Fruit fly (Drosophila melanogaster) whole organism, embryonic: ENCODE measurements around the gene fan.

Experiments used
- ATbp ChIP-seq: fragments of 200-800 bp; sonication (Bioruptor generic); optimal IDR thresholded peaks from 2 replicates; lab custom pipeline; 2017; ENCODE audit warnings: missing biosample characterization, mild to moderate bottlenecking, missing genetic modification characterization, missing genetic modification reagents
- BtbVII ChIP-seq: fragments of 200-800 bp; sonication (Bioruptor generic); optimal IDR thresholded peaks from 3 replicates; lab custom pipeline; 2017; ENCODE audit warnings: missing biosample characterization, mild to moderate bottlenecking, missing genetic modification characterization
- CG11093 ChIP-seq: fragments of 200-800 bp; sonication (Bioruptor generic); IDR thresholded peaks from 3 replicates; pipeline ENCODE4 v1.3.6; 2022; ENCODE audit warnings: missing biosample characterization, missing genetic modification characterization
- CG11247 ChIP-seq: fragments of 200-800 bp; sonication (Bioruptor generic); IDR thresholded peaks from 2 replicates; pipeline ENCODE4 v1.3.6; 2022; ENCODE audit warnings: missing biosample characterization, missing genetic modification characterization
- CG12219 ChIP-seq: fragments of 200-800 bp; sonication (Bioruptor generic); optimal IDR thresholded peaks from 3 replicates; lab custom pipeline; 2018; ENCODE audit warnings: missing biosample characterization, mild to moderate bottlenecking, missing genetic modification characterization
- CG12659 ChIP-seq: fragments of 200-800 bp; sonication (Bioruptor generic); optimal IDR thresholded peaks from 3 replicates; lab custom pipeline; 2017; ENCODE audit warnings: mild to moderate bottlenecking, missing biosample characterization, missing genetic modification reagents, missing genetic modification characterization
- CG13123 ChIP-seq: fragments of 200-800 bp; sonication (Bioruptor generic); optimal IDR thresholded peaks from 2 replicates; lab custom pipeline; 2016; ENCODE audit warnings: missing biosample characterization, missing genetic modification characterization
- CG13624 ChIP-seq: fragments of 200-800 bp; sonication (Bioruptor generic); optimal IDR thresholded peaks from 2 replicates; lab custom pipeline; 2016; ENCODE audit warnings: missing biosample characterization, missing genetic modification characterization
- CG1529 ChIP-seq: fragments of 200-800 bp; sonication (Bioruptor generic); optimal IDR thresholded peaks from 3 replicates; lab custom pipeline; 2018; ENCODE audit warnings: missing biosample characterization, missing genetic modification characterization
- CG16779 ChIP-seq: fragments of 200-800 bp; sonication (Bioruptor generic); IDR thresholded peaks from 2 replicates; pipeline ENCODE4 v1.3.6; 2022; ENCODE audit warnings: missing biosample characterization, missing genetic modification characterization
- CG16813 ChIP-seq: fragments of 200-800 bp; sonication (Bioruptor generic); IDR thresholded peaks from 3 replicates; pipeline ENCODE4 v1.3.6; 2022; ENCODE audit warnings: missing biosample characterization, missing genetic modification characterization; ENCODE audit not compliant: partially characterized antibody
- CG16815 ChIP-seq: fragments of 200-800 bp; sonication (Bioruptor generic); optimal IDR thresholded peaks from 3 replicates; lab custom pipeline; 2017; ENCODE audit warnings: missing biosample characterization, mild to moderate bottlenecking, missing genetic modification characterization
- CG2120 ChIP-seq: fragments of 200-800 bp; sonication (Bioruptor generic); optimal IDR thresholded peaks from 3 replicates; lab custom pipeline; 2016; ENCODE audit warnings: missing biosample characterization, missing genetic modification characterization
- CG30403 ChIP-seq: fragments of 200-800 bp; sonication (Bioruptor generic); optimal IDR thresholded peaks from 3 replicates; lab custom pipeline; 2016; ENCODE audit warnings: missing biosample characterization, missing genetic modification characterization
- CG3065 ChIP-seq: fragments of 200-800 bp; sonication (Bioruptor generic); optimal IDR thresholded peaks from 2 replicates; lab custom pipeline; 2016; ENCODE audit warnings: missing biosample characterization, missing genetic modification characterization
- CG32532 ChIP-seq: fragments of 200-800 bp; sonication (Bioruptor generic); IDR thresholded peaks from 2 replicates; pipeline ENCODE4 v1.3.6; 2022; ENCODE audit warnings: missing biosample characterization, missing genetic modification characterization
- CG3995 ChIP-seq: fragments of 200-800 bp; sonication (Bioruptor generic); optimal IDR thresholded peaks from 3 replicates; lab custom pipeline; 2016; ENCODE audit warnings: missing biosample characterization, missing genetic modification characterization
- CG4730 ChIP-seq: fragments of 200-800 bp; sonication (Bioruptor generic); IDR thresholded peaks from 2 replicates; pipeline ENCODE4 v1.3.6; 2022; ENCODE audit warnings: missing biosample characterization, missing genetic modification characterization
- CG7271 ChIP-seq: fragments of 200-800 bp; sonication (Bioruptor generic); optimal IDR thresholded peaks from 2 replicates; lab custom pipeline; 2018; ENCODE audit warnings: missing biosample characterization, mild to moderate bottlenecking, missing genetic modification characterization, moderate library complexity
- CG8765 ChIP-seq: fragments of 200-800 bp; sonication (Bioruptor generic); IDR thresholded peaks from 2 replicates; pipeline ENCODE4 v1.3.6; 2022; ENCODE audit warnings: missing biosample characterization, missing genetic modification characterization
- CG9437 ChIP-seq: fragments of 200-800 bp; sonication (Bioruptor generic); optimal IDR thresholded peaks from 2 replicates; lab custom pipeline; 2018; ENCODE audit warnings: missing biosample characterization, mild to moderate bottlenecking, missing genetic modification characterization
- Camta ChIP-seq: fragments of 200-800 bp; sonication (Bioruptor generic); optimal IDR thresholded peaks from 2 replicates; lab custom pipeline; 2016; ENCODE audit warnings: missing biosample characterization, missing genetic modification characterization
- D19B ChIP-seq: fragments of 200-800 bp; sonication (Bioruptor generic); optimal IDR thresholded peaks from 2 replicates; lab custom pipeline; 2017; ENCODE audit warnings: missing biosample characterization, mild to moderate bottlenecking, missing genetic modification characterization
- Gsc ChIP-seq: fragments of 200-800 bp; sonication (Bioruptor generic); IDR thresholded peaks from 2 replicates; pipeline ENCODE4 v1.3.6; 2022; ENCODE audit warnings: missing biosample characterization, missing genetic modification characterization
- Hr78 ChIP-seq, 2 experiments: fragments of 200-800 bp in 1 of 2; fragments of >200 bp in 1 of 2; sonication (Bioruptor generic) in 1 of 2; optimal IDR thresholded peaks; 2 replicates each; lab custom pipeline; 2017 to 2019; ENCODE audit warnings: missing biosample characterization in 2 of 2, missing genetic modification characterization in 2 of 2, mild to moderate bottlenecking in 1 of 2, moderate library complexity in 1 of 2
- Jarid2 ChIP-seq: fragments of 200-800 bp; sonication (Bioruptor generic); optimal IDR thresholded peaks from 3 replicates; lab custom pipeline; 2017; ENCODE audit warnings: mild to moderate bottlenecking, missing biosample characterization, missing genetic modification reagents, missing genetic modification characterization
- Myb ChIP-seq: fragments of 200-800 bp; sonication (Bioruptor generic); optimal IDR thresholded peaks from 2 replicates; lab custom pipeline; 2016; ENCODE audit warnings: missing biosample characterization, missing genetic modification characterization
- NfI ChIP-seq: fragments of 200-800 bp; sonication (Bioruptor generic); optimal IDR thresholded peaks from 3 replicates; lab custom pipeline; 2018; ENCODE audit warnings: missing biosample characterization, mild to moderate bottlenecking, missing genetic modification characterization, moderate library complexity
- Sox100B ChIP-seq: fragments of 200-800 bp; sonication (Bioruptor generic); optimal IDR thresholded peaks from 3 replicates; lab custom pipeline; 2018; ENCODE audit warnings: missing biosample characterization, mild to moderate bottlenecking, missing genetic modification characterization
- Spps ChIP-seq: fragments of 200-800 bp; sonication (Bioruptor generic); optimal IDR thresholded peaks from 2 replicates; lab custom pipeline; 2018; ENCODE audit warnings: missing biosample characterization, mild to moderate bottlenecking, missing genetic modification characterization
- Sry-β ChIP-seq: fragments of 200-800 bp; sonication (Bioruptor generic); optimal IDR thresholded peaks from 2 replicates; lab custom pipeline; 2018; ENCODE audit warnings: missing biosample characterization, mild to moderate bottlenecking, missing genetic modification characterization, moderate library complexity
- Tbp ChIP-seq: fragments of >200 bp; optimal IDR thresholded peaks from 2 replicates; lab custom pipeline; 2018; ENCODE audit warnings: missing biosample characterization, missing genetic modification characterization
- Xrp1 ChIP-seq: fragments of 200-800 bp; sonication (Bioruptor generic); IDR thresholded peaks from 2 replicates; pipeline ENCODE4 v1.3.6; 2022; ENCODE audit warnings: missing biosample characterization, missing genetic modification characterization
- ap ChIP-seq: fragments of 200-800 bp; sonication (Bioruptor generic); IDR thresholded peaks from 2 replicates; pipeline ENCODE4 v1.3.6; 2022; ENCODE audit warnings: missing biosample characterization, missing genetic modification characterization
- cas ChIP-seq: fragments of 200-800 bp; sonication (Bioruptor generic); IDR thresholded peaks from 2 replicates; pipeline ENCODE4 v1.3.6; 2022; ENCODE audit warnings: missing biosample characterization, missing genetic modification characterization
- corto ChIP-seq: fragments of 200-800 bp; sonication (Bioruptor generic); optimal IDR thresholded peaks from 2 replicates; lab custom pipeline; 2016; ENCODE audit warnings: missing biosample characterization, mild to moderate bottlenecking, missing genetic modification characterization, moderate library complexity
- dan ChIP-seq: fragments of 200-800 bp; sonication (Bioruptor generic); IDR thresholded peaks from 2 replicates; pipeline ENCODE4 v1.3.6; 2022; ENCODE audit warnings: missing biosample characterization, missing genetic modification characterization
- fd96Cb ChIP-seq: fragments of 200-800 bp; sonication (Bioruptor generic); optimal IDR thresholded peaks from 2 replicates; lab custom pipeline; 2018; ENCODE audit warnings: missing biosample characterization, mild to moderate bottlenecking, missing genetic modification characterization, moderate library complexity
- gce ChIP-seq: fragments of 200-800 bp; sonication (Bioruptor generic); IDR thresholded peaks from 3 replicates; pipeline ENCODE4 v1.3.6; 2022; ENCODE audit warnings: missing biosample characterization, missing genetic modification characterization
- ind ChIP-seq: fragments of 200-800 bp; sonication (Bioruptor generic); optimal IDR thresholded peaks from 3 replicates; lab custom pipeline; 2016; ENCODE audit warnings: missing biosample characterization, missing genetic modification characterization
- jumu ChIP-seq: fragments of 200-800 bp; sonication (Bioruptor generic); optimal IDR thresholded peaks from 3 replicates; lab custom pipeline; 2016; ENCODE audit warnings: missing biosample characterization, missing genetic modification characterization
- lbe ChIP-seq: fragments of 200-800 bp; sonication (Bioruptor generic); optimal IDR thresholded peaks from 2 replicates; lab custom pipeline; 2016; ENCODE audit warnings: missing biosample characterization, mild to moderate bottlenecking, missing genetic modification characterization
- pfk ChIP-seq: fragments of 200-800 bp; sonication (Bioruptor generic); optimal IDR thresholded peaks from 2 replicates; lab custom pipeline; 2018; ENCODE audit warnings: missing biosample characterization, mild to moderate bottlenecking, missing genetic modification characterization, moderate library complexity
- pzg ChIP-seq: fragments of 200-800 bp; sonication (Bioruptor generic); optimal IDR thresholded peaks from 3 replicates; lab custom pipeline; 2018; ENCODE audit warnings: missing biosample characterization, mild to moderate bottlenecking, missing genetic modification characterization, moderate library complexity
- repo ChIP-seq: fragments of 200-800 bp; sonication (Bioruptor generic); optimal IDR thresholded peaks from 2 replicates; lab custom pipeline; 2016; ENCODE audit warnings: missing biosample characterization, missing genetic modification characterization
- sima ChIP-seq: fragments of 200-800 bp; sonication (Bioruptor generic); optimal IDR thresholded peaks from 2 replicates; lab custom pipeline; 2016; ENCODE audit warnings: missing biosample characterization, missing genetic modification characterization
- stc ChIP-seq: fragments of 200-800 bp; sonication (Bioruptor generic); IDR thresholded peaks from 2 replicates; pipeline ENCODE4 v1.3.6; 2022; ENCODE audit warnings: missing biosample characterization, missing genetic modification characterization
- sug ChIP-seq: fragments of 200-800 bp; optimal IDR thresholded peaks from 2 replicates; lab custom pipeline; 2019; ENCODE audit warnings: missing biosample characterization, mild to moderate bottlenecking, missing genetic modification characterization, moderate library complexity
- twi ChIP-seq: fragments of 200-800 bp; optimal IDR thresholded peaks from 2 replicates; lab custom pipeline; 2019; ENCODE audit warnings: missing biosample characterization, mild to moderate bottlenecking, missing genetic modification characterization, moderate library complexity
- unpg ChIP-seq: fragments of 200-800 bp; sonication (Bioruptor generic); optimal IDR thresholded peaks from 3 replicates; lab custom pipeline; 2018; ENCODE audit warnings: missing biosample characterization, mild to moderate bottlenecking, missing genetic modification characterization, moderate library complexity
- yki ChIP-seq: fragments of >200 bp; optimal IDR thresholded peaks from 3 replicates; lab custom pipeline; 2018

The fan gene

DNA sequence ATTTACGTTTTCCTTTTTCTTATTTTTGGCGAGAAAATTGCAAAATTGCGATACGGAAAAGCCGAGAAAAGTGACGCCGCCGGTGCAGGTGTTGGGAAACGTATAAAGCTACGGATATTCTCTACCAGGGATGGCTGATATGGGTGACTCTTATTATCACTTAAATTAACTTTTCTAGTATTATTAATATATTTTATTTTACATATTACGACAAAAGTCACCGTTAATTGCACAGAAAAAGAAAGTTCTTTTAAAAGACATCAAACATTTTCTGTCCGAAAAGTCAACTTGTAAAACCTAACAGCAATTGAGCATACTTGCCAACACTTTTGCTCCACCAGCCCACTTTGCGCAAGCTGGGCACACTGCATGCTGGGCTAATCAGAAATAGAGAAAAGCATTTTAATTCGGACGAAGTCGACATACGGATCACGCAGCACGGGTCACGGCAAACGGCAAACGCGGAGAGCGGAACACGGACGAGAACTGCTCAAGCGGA, 18.8 kb downstream of the fan start, which contains the start of the genes Cds and Uba2 (continued):
- TF ChIP-seq CG2120 (peak; percentile 95), CG12219 (GFP tag; lab: Kevin White, UChicago) (peak; percentile 71), CG4730 (GFP tag; lab: Robert Waterston, UW) (peak; percentile 84), NfI (peak; percentile 95), CG11093 (GFP tag; lab: Robert Waterston, UW) (peak; percentile 84), CG32532 (GFP tag; lab: Robert Waterston, UW) (peak; percentile 95), CG16779 (peak; percentile 87), BtbVII (GFP tag; lab: Kevin White, UChicago) (peak; percentile 94), ind (GFP tag; lab: Kevin White, UChicago) (peak; percentile 96), twi (tag; lab: Kevin White, UChicago) (peak; percentile 82), Sox100B (peak; percentile 90), corto (peak; percentile 79), Gsc (peak; percentile 62; the same call in 1 of the 2 replicates), CG13624 (GFP tag; lab: Kevin White, UChicago) (peak; percentile 86), pfk (GFP tag; lab: Kevin White, UChicago) (peak; percentile 65), gce (GFP tag; lab: Robert Waterston, UW) (0 out of 3 replicates have a peak, but pooled peaks have one; percentile 32), CG16813 (peak; percentile 39; the same call in 1 of the 3 replicates), sug (tag; lab: Kevin White, UChicago) (peak; percentile 96), Xrp1 (peak; percentile 90), stc (GFP tag; lab: Robert Waterston, UW) (peak; percentile 87), sima (GFP tag; lab: Kevin White, UChicago) (no peak), fd96Cb (peak; percentile 87), CG16815 (GFP tag; lab: Kevin White, UChicago) (peak; percentile 87), ATbp (GFP tag; lab: Kevin White, UChicago) (peak; percentile 85), jumu (peak; percentile 71), Tbp (GFP tag; lab: Kevin White, UChicago) (no peak), ap (GFP tag; lab: Robert Waterston, UW) (peak; percentile 77), Sry-β (GFP tag; lab: Kevin White, UChicago) (peak; percentile 75), D19B (GFP tag; lab: Kevin White, UChicago) (peak; percentile 85), yki (no peak), CG1529 (GFP tag; lab: Kevin White, UChicago) (peak; percentile 73), CG12659 (GFP tag; lab: Kevin White, UChicago) (peak; percentile 97), CG9437 (peak; percentile 81), lbe (peak; percentile 91), CG3995 (GFP tag; lab: Kevin White, UChicago) (peak; percentile 81), Spps (peak; percentile 71), cas (GFP tag; lab: Robert Waterston, UW) (peak; percentile 83), Jarid2 (GFP tag; lab: Kevin White, UChicago) (no peak), unpg (GFP tag; lab: Kevin White, UChicago) (peak; percentile 93), Camta (peak; percentile 64), pzg (GFP tag; lab: Kevin White, UChicago) (peak; percentile 82), CG3065 (GFP tag; lab: Kevin White, UChicago) (peak; percentile 78), repo (GFP tag; lab: Kevin White, UChicago) (peak; percentile 64), CG11247 (GFP tag; lab: Robert Waterston, UW) (peak; percentile 92), CG30403 (GFP tag; lab: Kevin White, UChicago) (peak; percentile 96), CG13123 (GFP tag; lab: Kevin White, UChicago) (peak; percentile 91), Myb (GFP tag; lab: Kevin White, UChicago) (peak; percentile 19), CG7271 (peak; percentile 74), Hr78 (GFP tag; optimal IDR thresholded peaks at IDR 0.05; lab: Kevin White, UChicago) (peak in 1 of 2 experiments; percentile 51), CG8765 (GFP tag; lab: Robert Waterston, UW) (peak; percentile 79), dan (GFP tag; lab: Robert Waterston, UW) (peak; percentile 54; the same call in 1 of the 2 replicates)
